Worm (Caenorhabditis elegans) whole organism, midembryonic: ENCODE measurements around the gene srz-6.

Experiments
- cog-1 ChIP-seq: sonication (generic microtip); optimal IDR thresholded peaks from 2 replicates; lab custom pipeline; 2016; ENCODE audit warnings: missing genetic modification characterization, missing compliant biosample characterization
- med-1 ChIP-seq: sonication (generic microtip); optimal IDR thresholded peaks from 2 replicates; lab custom pipeline; 2017; ENCODE audit warnings: missing genetic modification characterization, mild to moderate bottlenecking, missing compliant biosample characterization, antibody characterized with exemption, missing genetic modification reagents; ENCODE audit not compliant: insufficient read depth
- tab-1 ChIP-seq: fragments of 200-800 bp; sonication (Bioruptor generic); IDR thresholded peaks from 2 replicates; pipeline ENCODE4 v1.3.6; 2022; ENCODE audit warnings: missing genetic modification characterization, missing compliant biosample characterization

DNA sequence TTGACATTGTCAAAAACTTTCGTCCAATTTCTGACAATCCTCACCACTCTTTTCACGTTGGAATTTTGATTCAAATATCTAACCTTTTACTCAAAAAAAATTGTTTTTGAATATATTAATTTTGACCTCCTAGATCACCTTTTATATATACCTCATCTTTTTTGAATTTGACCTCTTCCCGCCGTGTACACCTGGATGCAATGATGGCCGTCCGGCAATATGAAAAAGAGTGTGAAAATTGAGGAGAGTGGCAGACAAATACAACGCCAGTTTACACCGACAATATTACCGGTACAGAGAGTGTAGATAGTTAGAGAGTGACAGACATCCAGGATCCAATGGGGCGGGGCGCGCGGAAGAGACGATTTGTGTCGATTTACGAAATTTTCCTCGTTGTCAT is 27.6 kb downstream of the srz-6 start, which contains the start of gene ceh-99:
- TF ChIP-seq med-1 (GFP tag; lab: Kevin White, UChicago) (no peak), tab-1 (GFP tag; lab: Robert Waterston, UW) (no peak), cog-1 (tag; lab: Kevin White, UChicago) (no peak)
